Worm (Caenorhabditis elegans): ENCODE measurements around the gene Y54G11A.17.
A peak's percentile ranks its signal among the peaks of the same experiment; 100 is the strongest.

The Y54G11A.17 gene

ce11 chrII:14383644-14384043 is 34.4 kb upstream of the Y54G11A.17 start, which contains the start of gene mes-2 (continued):
- TF ChIP-seq ztf-11 (tag; optimal IDR thresholded peaks at IDR 0.05) (no peak), ceh-82 (tag; optimal IDR thresholded peaks at IDR 0.05) (peak; percentile 80 to 92 (median 89)), lin-39 (tag; optimal IDR thresholded peaks at IDR 0.05) (peak; percentile 49), lsy-2 (tag; optimal IDR thresholded peaks at IDR 0.05) (peak; percentile 90 to 93), snpc-4 (tag; optimal IDR thresholded peaks at IDR 0.05) (peak; percentile 77), dsc-1 (tag; optimal IDR thresholded peaks at IDR 0.05) (peak; percentile 88), skn-1 (tag; optimal IDR thresholded peaks at IDR 0.05) (peak; percentile 72), vab-15 (tag; optimal IDR thresholded peaks at IDR 0.05) (peak; percentile 6), nhr-11 (tag; optimal IDR thresholded peaks at IDR 0.05) (peak; percentile 65), xbp-1 (tag; optimal IDR thresholded peaks at IDR 0.05) (peak; percentile 82), elt-2 (tag; optimal IDR thresholded peaks at IDR 0.05) (peak; percentile 35), unc-62 (GFP tag; optimal IDR thresholded peaks at IDR 0.05) (no peak), nhr-76 (tag; optimal IDR thresholded peaks at IDR 0.05) (no peak), C34B4.2 (tag; optimal IDR thresholded peaks at IDR 0.05) (no peak), hlh-17 (GFP tag; optimal IDR thresholded peaks at IDR 0.05; ENCODE audit: borderline replicate concordance) (no peak), sptf-1 (tag; optimal IDR thresholded peaks at IDR 0.05) (no peak), hpl-2 (GFP tag; optimal IDR thresholded peaks at IDR 0.05) (peak; percentile 40), mep-1 (tag; optimal IDR thresholded peaks at IDR 0.05) (peak; percentile 86), Y116A8C.19 (tag; optimal IDR thresholded peaks at IDR 0.05; ENCODE audit: borderline replicate concordance) (no peak), isw-1 (GFP tag; IDR thresholded peaks at IDR 0.05) (peak; percentile 68), fos-1 (tag; optimal IDR thresholded peaks at IDR 0.05) (peak; percentile 79), nhr-47 (tag; optimal IDR thresholded peaks at IDR 0.05) (peak; percentile 92), pax-3 (tag; optimal IDR thresholded peaks at IDR 0.05) (peak; percentile 26), swsn-7 (tag; optimal IDR thresholded peaks at IDR 0.05) (peak; percentile 80), mef-2 (tag; optimal IDR thresholded peaks at IDR 0.05) (no peak), nhr-28 (tag; optimal IDR thresholded peaks at IDR 0.05) (no peak), unc-98 (GFP tag; IDR thresholded peaks at IDR 0.05) (no peak), jun-1 (tag; optimal IDR thresholded peaks at IDR 0.05) (peak; percentile 66), efl-3 (GFP tag; optimal IDR thresholded peaks at IDR 0.05) (no peak), nhr-90 (tag; optimal IDR thresholded peaks at IDR 0.05; ENCODE audit: poor library complexity) (peak; percentile 86), ama-1 (optimal IDR thresholded peaks at IDR 0.05) (no peak), pag-3 (tag; optimal IDR thresholded peaks at IDR 0.05; ENCODE audit: borderline replicate concordance, insufficient read depth) (no peak), sox-4 (tag; optimal IDR thresholded peaks at IDR 0.05) (no peak), egl-13 (tag; optimal IDR thresholded peaks at IDR 0.05) (peak; percentile 43), pqm-1 (tag; optimal IDR thresholded peaks at IDR 0.05) (no peak), dpl-1 (GFP tag; optimal IDR thresholded peaks at IDR 0.05) (peak; percentile 98 to 99 (median 99)), ceh-90 (tag; optimal IDR thresholded peaks at IDR 0.05) (peak; percentile 24), nhr-77 (tag; optimal IDR thresholded peaks at IDR 0.05) (peak; percentile 88), nhr-237 (tag; optimal IDR thresholded peaks at IDR 0.05) (peak; percentile 21), unc-130 (tag; optimal IDR thresholded peaks at IDR 0.05) (peak; percentile 89), C16A3.4 (tag; optimal IDR thresholded peaks at IDR 0.05) (peak; percentile 93), nhr-19 (GFP tag; conservative IDR thresholded peaks at IDR 0.05) (peak; percentile 84), zag-1 (tag; optimal IDR thresholded peaks at IDR 0.05) (peak; percentile 41), ceh-8 (GFP tag; optimal IDR thresholded peaks at IDR 0.05) (peak; percentile 38)

DNA sequence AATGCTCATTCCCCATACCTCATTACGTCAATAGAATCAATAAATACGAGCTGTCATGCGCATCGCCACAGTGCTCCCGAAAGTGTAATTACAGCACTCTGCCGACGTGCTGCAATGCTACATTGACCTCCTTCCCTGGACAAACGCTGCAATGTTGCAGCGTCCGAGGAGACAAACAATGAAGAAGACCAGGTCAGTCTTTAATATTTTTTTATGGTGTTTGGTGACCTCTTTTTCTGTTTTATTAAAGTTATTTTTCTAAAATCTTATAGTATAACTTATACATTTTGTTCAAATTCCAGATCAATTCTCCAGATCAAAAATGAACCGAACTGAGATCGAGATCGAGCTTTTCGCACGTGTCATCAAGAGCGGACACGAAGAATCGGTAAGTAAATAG is 32.2 kb upstream of the Y54G11A.17 start, which contains the start of gene sdz-26:
sdz-26 (plus strand) TSS at position 301 of the 400 bp plus-strand sequence.
- no peak for TF ChIP-seq dpl-1 (GFP tag; optimal IDR thresholded peaks at IDR 0.05)
- no peak for TF ChIP-seq Y116A8C.19 (tag; optimal IDR thresholded peaks at IDR 0.05; ENCODE audit: borderline replicate concordance)
- no peak for TF ChIP-seq ceh-8 (GFP tag; optimal IDR thresholded peaks at IDR 0.05)
- TF ChIP-seq mef-2 (tag; optimal IDR thresholded peaks at IDR 0.05): no peak
- TF ChIP-seq ztf-4 (tag; optimal IDR thresholded peaks at IDR 0.05): no peak
- no peak for TF ChIP-seq ets-5 (GFP tag; IDR thresholded peaks at IDR 0.05)
- TF ChIP-seq elt-3 (tag; optimal IDR thresholded peaks at IDR 0.05): no peak
- no peak for TF ChIP-seq egl-27 (tag; optimal IDR thresholded peaks at IDR 0.05)
- no peak for TF ChIP-seq ceh-63 (GFP tag; optimal IDR thresholded peaks at IDR 0.05)
- no peak for TF ChIP-seq snu-23 (GFP tag; optimal IDR thresholded peaks at IDR 0.05)

Measured in whole organism, L1 larva.